Worm (Caenorhabditis elegans) whole organism, L2 larva: ENCODE results near the gene F47B8.8.

Experiments used
- fos-1 ChIP-seq: fragments of 150-350 bp; optimal IDR thresholded peaks from 2 replicates; lab custom pipeline; 2014; ENCODE audit warnings: missing biosample characterization, missing genetic modification characterization
- lin-11 ChIP-seq: fragments of 150-350 bp; sonication (generic microtip); optimal IDR thresholded peaks from 2 replicates; lab custom pipeline; 2014; ENCODE audit warnings: missing biosample characterization, missing genetic modification characterization, inconsistent platforms, mixed read lengths
- lin-13 ChIP-seq: fragments of 150-350 bp; optimal IDR thresholded peaks from 2 replicates; lab custom pipeline; 2014; ENCODE audit warnings: missing biosample characterization, missing genetic modification reagents, missing genetic modification characterization
- nhr-10 ChIP-seq: sonication (generic microtip); optimal IDR thresholded peaks from 2 replicates; lab custom pipeline; 2017; ENCODE audit warnings: missing biosample characterization, missing genetic modification characterization
- unc-62 ChIP-seq: fragments of 150-350 bp; optimal IDR thresholded peaks from 2 replicates; lab custom pipeline; 2014; ENCODE audit warnings: missing biosample characterization, missing genetic modification reagents, missing genetic modification characterization

DNA sequence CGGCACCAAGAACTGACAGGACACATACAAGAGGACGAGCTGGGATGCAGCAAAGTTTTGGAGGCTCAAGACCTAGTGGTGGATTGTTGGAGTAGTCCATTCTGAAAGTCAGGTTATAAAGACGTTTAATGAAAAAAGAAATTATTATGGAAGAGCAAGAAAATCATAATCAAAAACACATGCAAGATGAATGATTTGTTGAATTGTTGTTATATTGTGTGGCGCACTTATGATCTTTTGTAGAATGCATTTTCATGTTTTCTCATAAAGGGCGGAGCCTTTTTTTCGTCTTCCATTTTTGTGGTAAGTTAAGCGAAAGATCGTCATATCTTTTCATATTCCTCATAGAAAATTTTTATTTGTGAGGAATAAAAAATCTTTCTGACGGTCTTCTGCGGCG lies 15.0 kb upstream of the F47B8.8 start, which contains the start of gene F47B8.2:
- TF ChIP-seq unc-62: no peak
- no peak for TF ChIP-seq lin-11 (tag; lab: Kevin White, UChicago)
- TF ChIP-seq fos-1 (tag; lab: Kevin White, UChicago): no peak
- no peak for TF ChIP-seq nhr-10
- TF ChIP-seq lin-13: no peak
